Fruit fly (Drosophila melanogaster) whole organism, pupa: ENCODE data around the gene Swt1.

ENCODE experiments used
- CG10348 ChIP-seq: fragments of 200-800 bp; sonication (Bioruptor generic); IDR thresholded peaks from 2 replicates; pipeline ENCODE4 v1.3.6; 2022; ENCODE audit warnings: missing biosample characterization, missing genetic modification characterization
- CG12605 ChIP-seq: fragments of 200-800 bp; sonication (Bioruptor generic); IDR thresholded peaks from 2 replicates; pipeline ENCODE4 v1.3.6; 2022; ENCODE audit warnings: missing biosample characterization, missing genetic modification characterization
- CG14655 ChIP-seq: fragments of 200-800 bp; sonication (Bioruptor generic); optimal IDR thresholded peaks from 3 replicates; lab custom pipeline; 2017; ENCODE audit warnings: mild to moderate bottlenecking, missing biosample characterization, missing genetic modification reagents, missing genetic modification characterization
- CG17806 ChIP-seq: fragments of 200-800 bp; sonication (Bioruptor generic); optimal IDR thresholded peaks from 2 replicates; lab custom pipeline; 2018; ENCODE audit warnings: missing biosample characterization, mild to moderate bottlenecking, missing genetic modification characterization, moderate library complexity
- CG32121 ChIP-seq: fragments of 200-800 bp; sonication (Bioruptor generic); IDR thresholded peaks from 2 replicates; pipeline ENCODE4 v1.3.6; 2022; ENCODE audit warnings: missing biosample characterization, missing genetic modification characterization
- CG34367 ChIP-seq: fragments of 200-800 bp; sonication (Bioruptor generic); optimal IDR thresholded peaks from 2 replicates; lab custom pipeline; 2018; ENCODE audit warnings: missing biosample characterization, mild to moderate bottlenecking, missing genetic modification characterization
- CG4496 ChIP-seq: fragments of 200-800 bp; sonication (Bioruptor generic); IDR thresholded peaks from 3 replicates; pipeline ENCODE4 v1.3.6; 2022; ENCODE audit warnings: missing biosample characterization, missing genetic modification characterization
- CG8159 ChIP-seq: fragments of 200-800 bp; sonication (Bioruptor generic); optimal IDR thresholded peaks from 3 replicates; lab custom pipeline; 2018; ENCODE audit warnings: missing biosample characterization, mild to moderate bottlenecking, missing genetic modification characterization, moderate library complexity
- CG8301 ChIP-seq: fragments of 200-800 bp; sonication (Bioruptor generic); optimal IDR thresholded peaks from 2 replicates; lab custom pipeline; 2018; ENCODE audit warnings: missing biosample characterization, mild to moderate bottlenecking, missing genetic modification characterization
- CG9948 ChIP-seq: fragments of 200-800 bp; sonication (Bioruptor generic); optimal IDR thresholded peaks from 2 replicates; lab custom pipeline; 2018; ENCODE audit warnings: missing biosample characterization, mild to moderate bottlenecking, missing genetic modification characterization, moderate library complexity
- D1 ChIP-seq: fragments of 200-800 bp; sonication (Bioruptor generic); optimal IDR thresholded peaks from 2 replicates; lab custom pipeline; 2018; ENCODE audit warnings: missing biosample characterization, mild to moderate bottlenecking, missing genetic modification characterization, moderate library complexity
- EcR ChIP-seq: fragments of 200-800 bp; sonication (Bioruptor generic); optimal IDR thresholded peaks from 3 replicates; lab custom pipeline; 2019; ENCODE audit warnings: missing biosample characterization, missing genetic modification characterization, mild to moderate bottlenecking, moderate library complexity, missing genetic modification reagents
- Ets98B ChIP-seq: fragments of 200-800 bp; sonication (Bioruptor generic); IDR thresholded peaks from 2 replicates; pipeline ENCODE4 v1.3.6; 2022; ENCODE audit warnings: missing biosample characterization, missing genetic modification characterization
- Pif1A ChIP-seq: fragments of 200-800 bp; sonication (Bioruptor generic); optimal IDR thresholded peaks from 3 replicates; lab custom pipeline; 2016; ENCODE audit warnings: missing biosample characterization, missing genetic modification characterization
- Pif1B ChIP-seq: fragments of 200-800 bp; sonication (Bioruptor generic); optimal IDR thresholded peaks from 3 replicates; lab custom pipeline; 2016; ENCODE audit warnings: missing biosample characterization, missing genetic modification characterization
- fd96Ca ChIP-seq: fragments of 200-800 bp; sonication (Bioruptor generic); IDR thresholded peaks from 3 replicates; pipeline ENCODE4 v1.3.6; 2022; ENCODE audit warnings: missing biosample characterization, missing genetic modification characterization
- rn ChIP-seq: fragments of 200-800 bp; sonication (Bioruptor generic); IDR thresholded peaks from 2 replicates; pipeline ENCODE4 v1.3.6; 2022; ENCODE audit warnings: missing biosample characterization, missing genetic modification characterization

Gene Swt1

dm6 chrX:18084614-18085469 is 5.5 kb downstream of the Swt1 start:
- TF ChIP-seq CG32121 (GFP tag; lab: Robert Waterston, UW): 0 out of 2 replicates have a peak, but pooled peaks have one; percentile 24
- no peak for TF ChIP-seq fd96Ca (GFP tag; lab: Robert Waterston, UW)

dm6 chrX:18083528-18084365 is 6.6 kb downstream of the Swt1 start:
- TF ChIP-seq Pif1A (GFP tag; lab: Kevin White, UChicago) (no peak), CG32121 (GFP tag; lab: Robert Waterston, UW) (peak; percentile 35; the same call in 1 of the 2 replicates)
- TF ChIP-seq, all 21 proteins: peak for 1

DNA sequence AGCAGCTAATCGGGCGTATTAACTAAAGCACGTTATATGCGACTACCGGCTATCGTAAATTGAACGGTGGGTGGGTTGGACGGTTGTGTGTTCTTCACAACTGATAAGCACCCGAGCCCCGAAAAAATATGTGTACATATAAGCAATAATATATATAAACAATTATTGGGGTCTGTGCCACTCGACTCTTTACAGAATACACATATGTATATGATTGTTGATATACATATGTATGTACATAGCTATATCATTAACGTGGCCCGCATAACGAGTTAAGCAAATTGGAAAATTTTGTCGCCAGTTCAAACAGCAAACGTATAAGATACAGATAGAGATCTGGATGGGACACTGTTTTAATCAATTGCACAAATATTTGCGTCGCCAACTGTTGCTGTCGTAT is 7.6 kb downstream of the Swt1 start:
- TF ChIP-seq D1 (tag; lab: Kevin White, UChicago): no peak

DNA sequence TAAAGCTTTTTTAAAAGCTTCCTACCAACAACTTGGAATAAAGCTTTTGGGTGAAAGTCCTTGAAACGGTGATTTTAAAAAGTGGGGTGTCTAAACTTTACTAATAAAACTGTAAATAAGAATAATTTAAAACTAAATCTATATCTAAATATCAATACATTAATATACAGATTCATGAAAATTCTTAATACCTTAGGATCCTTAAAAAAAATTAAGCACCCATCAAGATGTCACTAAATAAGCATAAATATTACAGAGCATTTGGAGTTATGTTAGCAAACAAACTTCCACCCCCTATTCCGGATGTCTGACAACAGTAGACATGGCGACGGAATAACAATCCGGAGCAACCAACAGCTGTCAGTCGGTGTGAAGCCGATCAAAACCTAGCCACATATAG is 26.1 kb downstream of the Swt1 start, which contains the start of gene Dhc16F:
Dhc16F (plus strand) TSS at position 301 of the 400 bp plus-strand sequence.
- TF ChIP-seq CG12605 (GFP tag; lab: Robert Waterston, UW): no peak
- TF ChIP-seq fd96Ca (GFP tag; lab: Robert Waterston, UW): no peak
- TF ChIP-seq rn (GFP tag; lab: Robert Waterston, UW): no peak
- TF ChIP-seq, all 21 proteins: peak for 0

DNA sequence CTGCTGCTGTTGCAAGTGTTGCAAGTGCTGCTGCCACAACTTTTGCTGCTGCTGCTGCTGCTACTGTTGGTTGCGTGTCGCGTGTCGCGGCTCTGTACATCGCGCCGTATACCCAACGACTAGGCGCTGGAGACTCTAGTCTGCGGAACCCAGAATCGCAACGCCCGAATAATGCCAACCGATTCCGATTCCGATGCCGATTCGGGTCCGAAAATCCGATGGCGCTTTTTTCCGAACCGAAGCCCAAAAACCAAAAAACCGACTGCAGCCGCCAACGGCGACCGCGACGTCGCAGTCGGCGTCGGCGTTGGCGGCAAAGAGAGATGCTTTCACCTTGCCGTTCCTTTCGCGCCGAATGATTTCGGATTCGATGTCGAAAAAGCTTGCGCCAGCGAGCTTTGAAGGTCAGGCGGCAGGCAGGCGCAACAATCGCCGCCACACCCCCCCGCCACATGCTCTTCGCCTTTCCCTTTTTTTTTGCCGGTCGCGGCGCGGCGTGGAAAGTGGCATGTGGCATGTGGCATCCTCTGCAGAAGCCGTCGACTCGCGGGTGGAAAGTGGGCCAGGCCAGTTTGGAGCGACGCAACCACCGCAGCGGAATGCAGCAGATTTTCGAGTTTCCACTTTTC is 27.1 kb downstream of the Swt1 start, which contains the start of gene Sh:
Sh (minus strand) TSS at position 104 of the 629 bp plus-strand sequence.
- TF ChIP-seq Pif1A (GFP tag; lab: Kevin White, UChicago) (no peak), CG4496 (GFP tag; lab: Robert Waterston, UW) (0 out of 3 replicates have a peak, but pooled peaks have one; percentile 14)

dm6 chrX:18058108-18058507 is 32.2 kb downstream of the Swt1 start:
- TF ChIP-seq rn (GFP tag; lab: Robert Waterston, UW): no peak
- TF ChIP-seq CG10348 (GFP tag; lab: Robert Waterston, UW): no peak
- TF ChIP-seq Pif1B (GFP tag; lab: Kevin White, UChicago): no peak
- no peak for TF ChIP-seq CG8301 (tag; lab: Kevin White, UChicago)
- TF ChIP-seq CG9948: no peak
- no peak for TF ChIP-seq CG17806 (tag; lab: Kevin White, UChicago)
- no peak for TF ChIP-seq EcR (GFP tag; lab: Kevin White, UChicago)
- no peak for TF ChIP-seq CG4496 (GFP tag; lab: Robert Waterston, UW)
- TF ChIP-seq CG12605 (GFP tag; lab: Robert Waterston, UW): no peak
- TF ChIP-seq Pif1A (GFP tag; lab: Kevin White, UChicago): no peak
- TF ChIP-seq CG32121 (GFP tag; lab: Robert Waterston, UW): no peak
- no peak for TF ChIP-seq CG34367
- no peak for TF ChIP-seq fd96Ca (GFP tag; lab: Robert Waterston, UW)
- no peak for TF ChIP-seq CG8159 (tag; lab: Kevin White, UChicago)

- TF ChIP-seq Pif1B (GFP tag; lab: Kevin White, UChicago) (no peak), CG34367 (no peak), CG4496 (GFP tag; lab: Robert Waterston, UW) (0 out of 3 replicates have a peak, but pooled peaks have one; percentile 31), CG14655 (GFP tag; lab: Kevin White, UChicago) (peak; percentile 52), rn (GFP tag; lab: Robert Waterston, UW) (no peak), CG12605 (GFP tag; lab: Robert Waterston, UW) (peak; percentile 44; the same call in 1 of the 2 replicates), EcR (GFP tag; lab: Kevin White, UChicago) (no peak), CG32121 (GFP tag; lab: Robert Waterston, UW) (peak; percentile 50), Ets98B (GFP tag; lab: Robert Waterston, UW) (peak; percentile 48; the same call in 1 of the 2 replicates), fd96Ca (GFP tag; lab: Robert Waterston, UW) (0 out of 3 replicates have a peak, but pooled peaks have one; percentile 25), CG8301 (tag; lab: Kevin White, UChicago) (peak; percentile 19)
- TF ChIP-seq, all 21 proteins: peak for 7
These were observed 33.1 kb downstream of the Swt1 start for dm6 chrX:18057202-18057601.
